Worm (Caenorhabditis elegans) whole organism, L4 larva: ENCODE data around the gene spp-5.

Source experiments
- Y105C5A.15 ChIP-seq: fragments of 200-800 bp; sonication (Bioruptor generic); IDR thresholded peaks from 2 replicates; pipeline ENCODE4 v1.3.6; 2022; ENCODE audit warnings: missing genetic modification characterization, missing compliant biosample characterization
- aha-1 ChIP-seq: fragments of 150-350 bp; peaks from one replicate; lab custom pipeline; 2014; ENCODE audit warnings: missing biosample characterization, missing genetic modification characterization
- aly-2 ChIP-seq: sonication (generic microtip); optimal IDR thresholded peaks from 2 replicates; lab custom pipeline; 2018; ENCODE audit warnings: missing biosample characterization, missing genetic modification characterization
- ama-1 ChIP-seq: fragments of 150-350 bp; optimal IDR thresholded peaks from 2 replicates; lab custom pipeline; 2014; ENCODE audit warnings: inconsistent platforms, mixed read lengths
- ceh-32 ChIP-seq: sonication (generic microtip); optimal IDR thresholded peaks from 2 replicates; lab custom pipeline; 2016; ENCODE audit warnings: mild to moderate bottlenecking, missing genetic modification characterization, missing compliant biosample characterization; ENCODE audit not compliant: poor library complexity
- ctbp-1 ChIP-seq: fragments of 200-800 bp; sonication (Bioruptor generic); IDR thresholded peaks from 2 replicates; pipeline ENCODE4 v1.3.6; 2022; ENCODE audit warnings: missing genetic modification reagents, missing genetic modification characterization, missing compliant biosample characterization
- daf-16 ChIP-seq, 3 experiments: sonication (generic microtip); optimal IDR thresholded peaks; 2 replicates each; lab custom pipeline; 2016 to 2017; ENCODE audit warnings: missing genetic modification characterization in 3 of 3, missing genetic modification reagents in 3 of 3, mild to moderate bottlenecking in 2 of 3, missing compliant biosample characterization in 2 of 3, missing biosample characterization in 1 of 3, moderate library complexity in 1 of 3
- daf-19 ChIP-seq: fragments of 200-800 bp; sonication (Bioruptor generic); conservative IDR thresholded peaks from 2 replicates; pipeline ENCODE4 v1.3.6; 2022; ENCODE audit warnings: missing genetic modification characterization, missing compliant biosample characterization
- dmd-6 ChIP-seq: fragments of 200-800 bp; sonication (Bioruptor generic); IDR thresholded peaks from 2 replicates; pipeline ENCODE4 v1.3.6; 2022; ENCODE audit warnings: missing genetic modification reagents, missing genetic modification characterization, missing compliant biosample characterization
- dve-1 ChIP-seq: sonication (generic microtip); optimal IDR thresholded peaks from 2 replicates; lab custom pipeline; 2017; ENCODE audit warnings: antibody characterized with exemption, mild to moderate bottlenecking, missing genetic modification characterization, missing compliant biosample characterization; ENCODE audit not compliant: insufficient read depth
- egl-27 ChIP-seq: sonication (generic microtip); optimal IDR thresholded peaks from 3 replicates; lab custom pipeline; 2017; ENCODE audit warnings: missing biosample characterization, missing genetic modification reagents, missing genetic modification characterization
- fkh-10 ChIP-seq: fragments of 150-350 bp; optimal IDR thresholded peaks from 2 replicates; lab custom pipeline; 2014; ENCODE audit warnings: missing biosample characterization, missing genetic modification reagents, missing genetic modification characterization
- hlh-30 ChIP-seq: sonication (generic microtip); optimal IDR thresholded peaks from 2 replicates; lab custom pipeline; 2017; ENCODE audit warnings: antibody characterized with exemption, mild to moderate bottlenecking, missing genetic modification characterization, missing compliant biosample characterization; ENCODE audit not compliant: insufficient read depth
- hmg-1.1 ChIP-seq: fragments of 200-800 bp; sonication (Bioruptor generic); IDR thresholded peaks from 2 replicates; pipeline ENCODE4 v1.3.6; 2022; ENCODE audit warnings: missing genetic modification reagents, missing genetic modification characterization, missing compliant biosample characterization
- lin-1 ChIP-seq: fragments of 200-800 bp; sonication (Bioruptor generic); IDR thresholded peaks from 2 replicates; pipeline ENCODE4 v1.3.6; 2022; ENCODE audit warnings: missing genetic modification reagents, missing genetic modification characterization, missing compliant biosample characterization
- lir-3 ChIP-seq: sonication (generic microtip); optimal IDR thresholded peaks from 2 replicates; lab custom pipeline; 2016; ENCODE audit warnings: mild to moderate bottlenecking, missing genetic modification characterization, missing compliant biosample characterization
- madf-5 ChIP-seq, 2 experiments: fragments of 200-800 bp; sonication (Bioruptor generic); IDR thresholded peaks; 2 replicates each; pipeline ENCODE4 v1.3.6; 2022; ENCODE audit warnings: missing compliant biosample characterization in 2 of 2, missing genetic modification characterization in 2 of 2
- mep-1 ChIP-seq: fragments of 150-350 bp; sonication (generic microtip); optimal IDR thresholded peaks from 3 replicates; lab custom pipeline; 2014; ENCODE audit warnings: missing biosample characterization, missing genetic modification characterization
- mes-2 ChIP-seq: sonication (generic microtip); optimal IDR thresholded peaks from 2 replicates; lab custom pipeline; 2016; ENCODE audit warnings: missing genotype, mild to moderate bottlenecking, missing genetic modification characterization, missing compliant biosample characterization; ENCODE audit not compliant: poor library complexity, severe bottlenecking
- nhr-102 ChIP-seq: sonication (generic microtip); optimal IDR thresholded peaks from 2 replicates; lab custom pipeline; 2016; ENCODE audit warnings: mild to moderate bottlenecking, missing genetic modification characterization, moderate library complexity, missing compliant biosample characterization
- nhr-25 ChIP-seq: sonication (generic microtip); optimal IDR thresholded peaks from 2 replicates; lab custom pipeline; 2017; ENCODE audit warnings: missing genetic modification characterization, mild to moderate bottlenecking, missing compliant biosample characterization, antibody characterized with exemption, moderate library complexity, borderline replicate concordance; ENCODE audit not compliant: insufficient read depth
- nhr-28 ChIP-seq: fragments of 150-350 bp; optimal IDR thresholded peaks from 2 replicates; lab custom pipeline; 2014; ENCODE audit warnings: missing biosample characterization, missing genetic modification characterization
- nhr-41 ChIP-seq: fragments of 200-800 bp; sonication (Bioruptor generic); IDR thresholded peaks from 2 replicates; pipeline ENCODE4 v1.3.6; 2022; ENCODE audit warnings: missing genetic modification reagents, missing genetic modification characterization, missing compliant biosample characterization
- php-3 ChIP-seq: fragments of 200-800 bp; sonication (Bioruptor generic); IDR thresholded peaks from 2 replicates; pipeline ENCODE4 v1.3.6; 2022; ENCODE audit warnings: missing genetic modification reagents, missing genetic modification characterization, missing compliant biosample characterization
- rbr-2 ChIP-seq: sonication (generic microtip); optimal IDR thresholded peaks from 2 replicates; lab custom pipeline; 2016; ENCODE audit warnings: missing genotype, missing genetic modification characterization, missing compliant biosample characterization
- set-16 ChIP-seq: fragments of 200-800 bp; sonication (Bioruptor generic); IDR thresholded peaks from 2 replicates; pipeline ENCODE4 v1.3.6; 2022; ENCODE audit warnings: missing genetic modification reagents, missing genetic modification characterization, missing compliant biosample characterization
- snpc-1.2 ChIP-seq: fragments of 200-800 bp; sonication (Bioruptor generic); IDR thresholded peaks from 2 replicates; pipeline ENCODE4 v1.3.6; 2022; ENCODE audit warnings: missing genetic modification reagents, missing genetic modification characterization, missing compliant biosample characterization
- tag-97 ChIP-seq: fragments of 200-800 bp; sonication (Bioruptor generic); IDR thresholded peaks from 2 replicates; pipeline ENCODE4 v1.3.6; 2022; ENCODE audit warnings: missing genetic modification characterization, missing compliant biosample characterization
- unc-62 ChIP-seq, 3 experiments: fragments of 150-350 bp in 1 of 3; sonication (generic microtip); optimal IDR thresholded peaks in 2 of 3; peaks in 1 of 3; 1 replicate in 1 of 3; 2 replicates in 2 of 3; lab custom pipeline; 2014 to 2017; ENCODE audit warnings: missing biosample characterization in 3 of 3, missing genetic modification characterization in 3 of 3, missing genetic modification reagents in 3 of 3, missing genotype in 1 of 3
- vab-7 ChIP-seq: fragments of 200-800 bp; sonication (Bioruptor generic); IDR thresholded peaks from 2 replicates; pipeline ENCODE4 v1.3.6; 2022; ENCODE audit warnings: missing genetic modification reagents, missing genetic modification characterization, missing compliant biosample characterization
- zag-1 ChIP-seq: fragments of 150-350 bp; optimal IDR thresholded peaks from 2 replicates; lab custom pipeline; 2014; ENCODE audit warnings: missing biosample characterization, missing genetic modification characterization

Gene spp-5

ce11 chrX:7334302-7334724 lies 14.2 kb upstream of the spp-5 start, which contains the start of gene epg-7 (continued):
- peak; percentile 41 to 94 for TF ChIP-seq daf-16 (GFP tag; optimal IDR thresholded peaks at IDR 0.05; lab: Kevin White, UChicago)
- peak; percentile 83 for TF ChIP-seq daf-16 (tag; optimal IDR thresholded peaks at IDR 0.05; lab: Kevin White, UChicago)
- TF ChIP-seq egl-27 (tag; lab: Kevin White, UChicago): no peak
- no peak for TF ChIP-seq aly-2 (tag; lab: Kevin White, UChicago)
- TF ChIP-seq lin-1 (GFP tag; lab: Robert Waterston, UW): peak; percentile 86
- TF ChIP-seq snpc-1.2 (GFP tag; lab: Robert Waterston, UW): no peak
- TF ChIP-seq zag-1 (tag; lab: Kevin White, UChicago): peak; percentile 39
- TF ChIP-seq lir-3 (tag; lab: Kevin White, UChicago): no peak
- TF ChIP-seq Y105C5A.15 (GFP tag; lab: Robert Waterston, UW): no peak
- peak; percentile 96 for TF ChIP-seq rbr-2 (tag; lab: Kevin White, UChicago)
- TF ChIP-seq mes-2 (tag; lab: Kevin White, UChicago): peak; percentile 84
- TF ChIP-seq nhr-102: peak; percentile 84
- peak; percentile 55; the same call in 1 of the 2 replicates for TF ChIP-seq vab-7 (GFP tag; lab: Robert Waterston, UW)

DNA sequence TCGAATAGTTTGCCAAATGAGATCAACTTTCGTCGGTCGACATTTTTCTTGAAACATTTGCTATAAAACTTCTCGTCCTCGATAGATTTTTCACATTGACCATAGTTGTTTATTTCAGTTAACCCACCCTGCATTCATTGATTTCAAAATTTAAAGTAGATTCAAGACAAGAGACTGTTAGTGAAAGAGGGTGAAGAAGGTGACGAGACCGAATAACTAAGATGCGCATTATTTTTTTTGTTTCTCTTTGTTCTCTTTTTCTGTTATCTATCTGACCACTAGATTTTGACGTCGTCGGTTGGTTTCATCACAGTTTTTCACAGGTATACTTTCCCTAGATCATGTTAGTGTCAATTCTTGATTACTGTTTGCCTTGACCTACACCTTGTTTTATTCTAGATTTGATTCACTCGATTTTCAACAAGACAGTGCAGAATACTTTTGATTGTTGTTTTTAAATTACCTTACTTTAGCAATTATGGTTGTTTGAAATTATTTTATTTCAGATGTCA lies 10.6 kb upstream of the spp-5 start, which contains the start of gene ttr-30:
Gene ttr-30 (plus strand): TSS at position 265 of the 512 bp plus-strand sequence.
- TF ChIP-seq nhr-25 (tag; lab: Kevin White, UChicago) (peak; percentile 1), tag-97 (GFP tag; lab: Robert Waterston, UW) (no peak)

DNA sequence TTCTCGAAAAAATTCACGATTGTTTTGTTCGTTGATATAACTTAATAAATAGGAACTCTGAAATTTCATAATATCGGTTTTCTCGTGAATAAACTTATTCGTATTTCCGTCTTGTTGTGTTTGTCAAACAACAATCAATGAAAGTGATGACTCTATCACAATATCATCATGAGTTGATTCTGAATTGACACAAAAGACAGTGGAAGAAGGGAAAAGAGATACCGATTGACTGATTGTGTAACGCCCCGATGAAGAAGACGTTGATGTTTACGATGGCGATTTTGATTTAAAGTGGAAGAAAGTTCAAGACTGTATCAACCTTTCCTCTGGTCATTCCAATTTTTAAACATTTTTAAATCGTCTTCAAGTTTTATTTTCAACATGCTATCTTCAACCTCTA lies 9.4 kb upstream of the spp-5 start, which contains the start of gene ttr-59:
Gene ttr-59 (plus strand): TSS at position 218 of the 400 bp plus-strand sequence.
- TF ChIP-seq hlh-30 (tag; lab: Kevin White, UChicago): peak; percentile 58
- no peak for TF ChIP-seq madf-5 (GFP tag; IDR thresholded peaks at IDR 0.05; lab: Robert Waterston, UW)
- TF ChIP-seq ama-1: peak; percentile 4
- peak; percentile 5 for TF ChIP-seq nhr-28 (tag; lab: Kevin White, UChicago)
- TF ChIP-seq php-3: no peak

- TF ChIP-seq nhr-28 (tag; lab: Kevin White, UChicago) (no peak), unc-62 (GFP tag; optimal IDR thresholded peaks at IDR 0.05 in 1 of 2; lab: Kevin White, UChicago) (peak in 1 of 2 experiments; percentile 10), unc-62 (tag; optimal IDR thresholded peaks at IDR 0.05; lab: Kevin White, UChicago) (no peak), dve-1 (no peak), dmd-6 (GFP tag; lab: Robert Waterston, UW) (0 out of 2 replicates have a peak, but pooled peaks have one; percentile 7)
Observed at ce11 chrX:7328065-7328564, 8.0 kb upstream of the spp-5 start.

DNA sequence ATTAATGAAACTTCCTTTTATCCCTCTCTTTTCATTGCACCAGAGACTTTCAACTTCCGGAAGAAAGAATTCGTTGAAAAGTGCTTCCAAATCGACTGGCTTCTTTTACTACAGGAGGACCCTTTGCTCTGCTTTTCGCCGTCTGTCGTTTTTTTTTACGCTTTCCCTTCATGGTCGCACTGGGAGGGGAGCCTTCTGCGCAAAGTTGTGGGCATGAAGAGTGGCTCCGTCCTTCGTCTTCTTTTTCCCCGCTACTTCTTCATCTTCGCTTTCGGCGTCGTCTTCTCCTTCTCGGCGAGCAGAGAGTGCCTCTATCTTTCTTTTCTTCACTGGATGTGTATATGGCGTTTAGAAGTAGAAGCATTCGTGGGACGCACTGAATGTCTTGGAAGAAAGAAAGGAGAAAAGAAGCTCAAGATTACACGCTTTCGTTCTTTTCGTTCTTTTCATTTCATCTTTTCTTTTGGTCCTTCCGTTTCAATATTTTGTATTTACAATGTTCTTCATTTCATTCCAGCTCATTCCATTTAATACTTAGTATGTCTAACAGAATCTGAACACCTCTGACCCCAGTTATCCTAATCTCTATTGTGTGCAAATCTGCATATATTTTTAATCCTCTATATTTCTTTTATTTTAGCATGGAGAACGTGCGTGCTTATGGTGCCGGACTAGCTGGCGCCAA lies 7.0 kb upstream of the spp-5 start, which contains the start of gene sng-1:
Gene sng-1 (plus strand): TSS at position 635 of the 685 bp plus-strand sequence.
- TF ChIP-seq mep-1: peak; percentile 37
- no peak for TF ChIP-seq nhr-41 (GFP tag; lab: Robert Waterston, UW)
- no peak for TF ChIP-seq daf-19 (GFP tag; lab: Robert Waterston, UW)
- no peak for TF ChIP-seq nhr-102
- TF ChIP-seq hmg-1.1: peak; percentile 40; the same call in 1 of the 2 replicates
- TF ChIP-seq aha-1 (tag; lab: Kevin White, UChicago): peak; percentile 89
- peak; percentile 38; the same call in 1 of the 2 replicates for TF ChIP-seq set-16
- no peak for TF ChIP-seq ceh-32
- peak; percentile 3 for TF ChIP-seq fkh-10 (GFP tag; lab: Kevin White, UChicago)
- peak in 1 of 2 experiments; percentile 85 for TF ChIP-seq unc-62 (GFP tag; optimal IDR thresholded peaks at IDR 0.05 in 1 of 2; lab: Kevin White, UChicago)
- no peak for TF ChIP-seq unc-62 (tag; optimal IDR thresholded peaks at IDR 0.05; lab: Kevin White, UChicago)
- no peak for TF ChIP-seq ctbp-1 (GFP tag; lab: Robert Waterston, UW)
